Worm (Caenorhabditis elegans) whole organism, dauer: ENCODE data around the gene srg-62.

Experiments
- unc-62 ChIP-seq: sonication (generic microtip); optimal IDR thresholded peaks from 2 replicates; lab custom pipeline; 2017; ENCODE audit warnings: missing biosample characterization, missing genetic modification reagents, missing genetic modification characterization

Gene srg-62

DNA sequence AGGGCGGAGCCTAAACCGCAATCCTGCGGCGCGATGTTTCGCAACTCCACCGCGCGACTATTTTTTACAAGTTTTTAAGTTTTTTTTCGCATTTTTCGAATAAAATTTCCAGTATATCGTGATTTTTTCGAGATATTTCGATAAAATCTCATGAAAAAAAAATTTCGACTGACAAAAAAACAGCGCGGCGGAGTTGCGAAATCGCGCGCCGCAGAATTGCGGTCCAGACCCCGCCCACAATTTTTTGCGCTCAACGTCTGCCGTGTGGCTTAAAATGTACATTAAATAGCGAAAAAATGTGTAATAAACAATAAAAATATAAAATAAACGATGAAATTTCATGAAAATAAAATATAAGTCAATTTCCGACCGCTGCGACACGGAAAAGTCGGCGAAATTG is 44.5 kb downstream of the srg-62 start:
- no peak for TF ChIP-seq unc-62 (GFP tag; lab: Kevin White, UChicago)

- TF ChIP-seq unc-62 (GFP tag; lab: Kevin White, UChicago), result no peak
Measured at ce11 chrV:2695935-2696334, 46.3 kb downstream of the srg-62 start, which contains the start of gene Y45G12B.3. TSS of gene Y45G12B.3 (minus strand) at chrV:2696254.

- no peak for TF ChIP-seq unc-62 (GFP tag; lab: Kevin White, UChicago)
Measured at ce11 chrV:2694389-2694788, 47.8 kb downstream of the srg-62 start, which contains the start of gene Y45G12B.2. TSS of gene Y45G12B.2 (plus strand) at chrV:2694771.

- no peak for TF ChIP-seq unc-62 (GFP tag; lab: Kevin White, UChicago)
Measured at ce11 chrV:2690948-2691347, 51.2 kb downstream of the srg-62 start.

DNA sequence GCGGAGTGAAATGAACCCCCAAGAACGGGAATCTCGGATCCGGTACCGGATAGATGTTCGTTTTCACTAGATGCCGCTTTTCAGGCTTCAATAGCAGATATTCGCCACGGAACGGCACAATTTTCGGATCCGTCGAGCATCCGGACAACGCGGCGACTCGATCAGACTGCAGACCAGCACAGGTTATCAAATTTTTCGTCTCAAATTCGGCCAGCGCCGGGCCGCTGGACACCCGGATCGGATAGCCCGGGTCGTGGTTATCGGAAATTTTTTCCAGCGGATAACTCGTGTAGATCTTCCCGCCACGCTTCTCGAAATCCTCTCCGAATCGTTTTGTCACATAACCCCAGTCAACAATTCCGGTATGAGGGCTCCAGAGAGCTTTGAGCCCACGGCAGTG is 51.7 kb downstream of the srg-62 start:
- no peak for TF ChIP-seq unc-62 (GFP tag; lab: Kevin White, UChicago)
